Worm (Caenorhabditis elegans) whole organism, young adult: ENCODE results near the gene golg-2.

ENCODE experiments used
- C06A6.2 ChIP-seq: fragments of 200-800 bp; sonication (Bioruptor generic); conservative IDR thresholded peaks from 2 replicates; pipeline ENCODE4 v1.3.6; 2022; ENCODE audit warnings: missing genetic modification characterization, missing compliant biosample characterization
- D2030.7 ChIP-seq: fragments of 200-800 bp; sonication (Bioruptor generic); IDR thresholded peaks from 2 replicates; pipeline ENCODE4 v1.3.6; 2022; ENCODE audit warnings: missing genetic modification reagents, missing genetic modification characterization, missing compliant biosample characterization
- F37B4.10 ChIP-seq: fragments of 200-800 bp; sonication (Bioruptor generic); IDR thresholded peaks from 2 replicates; pipeline ENCODE4 v1.3.6; 2022; ENCODE audit warnings: missing genetic modification characterization, missing compliant biosample characterization
- F57A8.1 ChIP-seq: fragments of 200-800 bp; sonication (Bioruptor generic); optimal IDR thresholded peaks from 2 replicates; lab custom pipeline; 2018; ENCODE audit warnings: mild to moderate bottlenecking, missing genetic modification characterization, moderate library complexity, missing compliant biosample characterization
- K12H6.12 ChIP-seq: fragments of 200-800 bp; sonication (Bioruptor generic); optimal IDR thresholded peaks from 2 replicates; lab custom pipeline; 2018; ENCODE audit warnings: mild to moderate bottlenecking, missing genetic modification characterization, missing compliant biosample characterization
- Y79H2A.3 ChIP-seq: fragments of 200-800 bp; sonication (Bioruptor generic); conservative IDR thresholded peaks from 2 replicates; pipeline ENCODE4 v1.3.6; 2022; ENCODE audit warnings: missing genetic modification reagents, missing genetic modification characterization, missing compliant biosample characterization
- Y95B8A.8 ChIP-seq: fragments of 200-800 bp; sonication (Bioruptor generic); IDR thresholded peaks from 2 replicates; pipeline ENCODE4 v1.3.6; 2022; ENCODE audit warnings: missing genetic modification reagents, missing genetic modification characterization, missing compliant biosample characterization
- akir-1 ChIP-seq: fragments of 200-800 bp; sonication (Bioruptor generic); optimal IDR thresholded peaks from 2 replicates; lab custom pipeline; 2018; ENCODE audit warnings: mild to moderate bottlenecking, missing genetic modification characterization, moderate library complexity, missing compliant biosample characterization
- ceh-27 ChIP-seq: fragments of 200-800 bp; sonication (Bioruptor generic); optimal IDR thresholded peaks from 2 replicates; lab custom pipeline; 2018; ENCODE audit warnings: mild to moderate bottlenecking, missing genetic modification characterization, moderate library complexity, missing compliant biosample characterization
- ceh-40 ChIP-seq: fragments of 200-800 bp; sonication (Bioruptor generic); IDR thresholded peaks from 2 replicates; pipeline ENCODE4 v1.3.6; 2022; ENCODE audit warnings: missing genetic modification characterization, missing compliant biosample characterization
- die-1 ChIP-seq: sonication (generic microtip); optimal IDR thresholded peaks from 2 replicates; lab custom pipeline; 2016; ENCODE audit warnings: missing genotype, mild to moderate bottlenecking, missing genetic modification characterization, missing compliant biosample characterization
- egl-44 ChIP-seq: fragments of 200-800 bp; sonication (Bioruptor generic); IDR thresholded peaks from 2 replicates; pipeline ENCODE4 v1.3.6; 2022; ENCODE audit warnings: missing genetic modification reagents, missing genetic modification characterization, missing compliant biosample characterization
- ekl-4 ChIP-seq: fragments of 200-800 bp; sonication (Bioruptor generic); IDR thresholded peaks from 2 replicates; pipeline ENCODE4 v1.3.6; 2022; ENCODE audit warnings: missing genetic modification reagents, missing genetic modification characterization, missing compliant biosample characterization
- hlh-12 ChIP-seq: sonication (generic microtip); optimal IDR thresholded peaks from 2 replicates; lab custom pipeline; 2016; ENCODE audit warnings: missing genetic modification characterization, missing compliant biosample characterization
- hmg-20 ChIP-seq: fragments of 200-800 bp; sonication (Bioruptor generic); IDR thresholded peaks from 2 replicates; pipeline ENCODE4 v1.3.6; 2022; ENCODE audit warnings: missing genetic modification reagents, missing genetic modification characterization, missing compliant biosample characterization
- hsf-1 ChIP-seq: fragments of 200-800 bp; sonication (Bioruptor generic); IDR thresholded peaks from 2 replicates; pipeline ENCODE4 v1.3.6; 2022; ENCODE audit warnings: missing genetic modification reagents, missing genetic modification characterization, missing compliant biosample characterization
- let-607 ChIP-seq, 2 experiments: fragments of 200-800 bp in 1 of 2; sonication (Bioruptor generic) in 1 of 2; sonication (generic microtip) in 1 of 2; optimal IDR thresholded peaks; 2 replicates each; lab custom pipeline; 2016 to 2018; ENCODE audit warnings: mild to moderate bottlenecking in 2 of 2, missing compliant biosample characterization in 2 of 2, missing genetic modification characterization in 2 of 2, moderate library complexity in 2 of 2, missing genotype in 1 of 2
- lin-40 ChIP-seq: sonication (generic microtip); optimal IDR thresholded peaks from 2 replicates; lab custom pipeline; 2016; ENCODE audit warnings: missing genetic modification characterization, mild to moderate bottlenecking, missing compliant biosample characterization, missing genotype, missing genetic modification reagents
- lsy-27 ChIP-seq: sonication (generic microtip); optimal IDR thresholded peaks from 2 replicates; lab custom pipeline; 2017; ENCODE audit warnings: missing genetic modification characterization, mild to moderate bottlenecking, missing compliant biosample characterization, antibody characterized with exemption, missing genotype, borderline replicate concordance; ENCODE audit not compliant: insufficient read depth
- madf-6 ChIP-seq: fragments of 200-800 bp; sonication (Bioruptor generic); IDR thresholded peaks from 2 replicates; pipeline ENCODE4 v1.3.6; 2022; ENCODE audit warnings: missing genetic modification reagents, missing genetic modification characterization, missing compliant biosample characterization
- nfyb-1 ChIP-seq: fragments of 200-800 bp; sonication (Bioruptor generic); IDR thresholded peaks from 2 replicates; pipeline ENCODE4 v1.3.6; 2022; ENCODE audit warnings: missing genetic modification reagents, missing genetic modification characterization, missing compliant biosample characterization
- nhr-120 ChIP-seq: fragments of 200-800 bp; sonication (Bioruptor generic); IDR thresholded peaks from 2 replicates; pipeline ENCODE4 v1.3.6; 2022; ENCODE audit warnings: missing genetic modification characterization, missing compliant biosample characterization
- nhr-179 ChIP-seq: sonication (generic microtip); optimal IDR thresholded peaks from 2 replicates; lab custom pipeline; 2016; ENCODE audit warnings: mild to moderate bottlenecking, missing genetic modification characterization, missing compliant biosample characterization
- nhr-27 ChIP-seq: fragments of 200-800 bp; sonication (Bioruptor generic); optimal IDR thresholded peaks from 2 replicates; lab custom pipeline; 2018; ENCODE audit warnings: mild to moderate bottlenecking, missing genetic modification characterization, moderate library complexity, missing compliant biosample characterization
- pbrm-1 ChIP-seq: fragments of 200-800 bp; sonication (Bioruptor generic); IDR thresholded peaks from 2 replicates; pipeline ENCODE4 v1.3.6; 2022; ENCODE audit warnings: missing genetic modification reagents, missing genetic modification characterization, missing compliant biosample characterization
- repo-1 ChIP-seq: sonication (generic microtip); optimal IDR thresholded peaks from 2 replicates; lab custom pipeline; 2017; ENCODE audit warnings: mild to moderate bottlenecking, missing genetic modification characterization, missing compliant biosample characterization
- sea-2 ChIP-seq: fragments of 200-800 bp; sonication (Bioruptor generic); IDR thresholded peaks from 2 replicates; pipeline ENCODE4 v1.3.6; 2022; ENCODE audit warnings: missing genetic modification characterization, missing compliant biosample characterization
- snpc-4 ChIP-seq, 5 experiments: fragments of 150-350 bp in 1 of 5; sonication (generic microtip) in 4 of 5; optimal IDR thresholded peaks; 2 replicates each; lab custom pipeline; 2014 to 2018; ENCODE audit warnings: missing genetic modification characterization in 5 of 5, missing biosample characterization in 3 of 5, antibody characterized with exemption in 2 of 5, mild to moderate bottlenecking in 2 of 5, missing compliant biosample characterization in 2 of 5, missing genotype in 2 of 5, moderate library complexity in 2 of 5, missing genetic modification reagents in 1 of 5
- sptf-2 ChIP-seq: fragments of 200-800 bp; sonication (Bioruptor generic); optimal IDR thresholded peaks from 2 replicates; lab custom pipeline; 2018; ENCODE audit warnings: mild to moderate bottlenecking, missing genetic modification characterization, missing compliant biosample characterization
- tbp1 ChIP-seq: fragments of 200-800 bp; sonication (Bioruptor generic); optimal IDR thresholded peaks from 2 replicates; lab custom pipeline; 2018; ENCODE audit warnings: mild to moderate bottlenecking, missing genetic modification characterization, missing compliant biosample characterization
- unc-62 ChIP-seq: fragments of 150-350 bp; optimal IDR thresholded peaks from 2 replicates; lab custom pipeline; 2014; ENCODE audit warnings: missing biosample characterization, missing genetic modification reagents, missing genetic modification characterization
- zfh-2 ChIP-seq: fragments of 200-800 bp; sonication (Bioruptor generic); conservative IDR thresholded peaks from 2 replicates; pipeline ENCODE4 v1.3.6; 2022; ENCODE audit warnings: missing genetic modification reagents, missing genetic modification characterization, missing compliant biosample characterization
- ztf-25 ChIP-seq: fragments of 200-800 bp; sonication (Bioruptor generic); IDR thresholded peaks from 2 replicates; pipeline ENCODE4 v1.3.6; 2022; ENCODE audit warnings: missing genetic modification reagents, missing genetic modification characterization, missing compliant biosample characterization
- ztf-3 ChIP-seq: fragments of 200-800 bp; sonication (Bioruptor generic); optimal IDR thresholded peaks from 2 replicates; lab custom pipeline; 2018; ENCODE audit warnings: mild to moderate bottlenecking, missing genetic modification characterization, missing compliant biosample characterization
- ztf-6 ChIP-seq: fragments of 200-800 bp; sonication (Bioruptor generic); IDR thresholded peaks from 2 replicates; pipeline ENCODE4 v1.3.6; 2022; ENCODE audit warnings: missing genetic modification reagents, missing genetic modification characterization, missing compliant biosample characterization

The golg-2 gene

ce11 chrII:5055129-5055666, 15.3 kb upstream of the golg-2 start, which contains the start of the genes ify-1 and rpl-22 (continued):
- TF ChIP-seq nhr-27 (tag; lab: Kevin White, UChicago), result no peak
- TF ChIP-seq ceh-27 (GFP tag; lab: Kevin White, UChicago), result peak; percentile 92
- no peak for TF ChIP-seq ztf-25 (GFP tag; lab: Robert Waterston, UW)
- peak; percentile 75 for TF ChIP-seq ekl-4 (GFP tag; lab: Robert Waterston, UW)

- TF ChIP-seq tbp1 (GFP tag; lab: Kevin White, UChicago) (no peak), hmg-20 (GFP tag; lab: Robert Waterston, UW) (no peak), F57A8.1 (no peak), die-1 (tag; lab: Kevin White, UChicago) (no peak), lsy-27 (tag; lab: Kevin White, UChicago) (no peak), ceh-40 (GFP tag; lab: Robert Waterston, UW) (no peak), hsf-1 (no peak)
Observed at ce11 chrII:5050776-5051175, 10.9 kb upstream of the golg-2 start.

ce11 chrII:5049865-5050342, 10.0 kb upstream of the golg-2 start, which contains the start of gene F33G12.6:
F33G12.6 (plus strand) TSS chrII:5049915.
- TF ChIP-seq madf-6 (no peak), hlh-12 (no peak), sptf-2 (no peak), hsf-1 (no peak), snpc-4 (GFP tag; optimal IDR thresholded peaks at IDR 0.05; lab: Kevin White, UChicago) (no peak), snpc-4 (tag; optimal IDR thresholded peaks at IDR 0.05; lab: Kevin White, UChicago) (no peak), Y95B8A.8 (GFP tag; lab: Robert Waterston, UW) (no peak), let-607 (tag; optimal IDR thresholded peaks at IDR 0.05; lab: Kevin White, UChicago) (no peak), pbrm-1 (GFP tag; lab: Robert Waterston, UW) (no peak), hmg-20 (GFP tag; lab: Robert Waterston, UW) (no peak), ztf-3 (GFP tag; lab: Kevin White, UChicago) (no peak)

ce11 chrII:5049249-5049648, 9.4 kb upstream of the golg-2 start:
- TF ChIP-seq lin-40 (tag; lab: Kevin White, UChicago) (peak; percentile 45), ztf-6 (GFP tag; lab: Robert Waterston, UW) (no peak), sea-2 (GFP tag; lab: Robert Waterston, UW) (no peak), nfyb-1 (no peak), nhr-179 (tag; lab: Kevin White, UChicago) (no peak), F37B4.10 (GFP tag; lab: Robert Waterston, UW) (no peak), ceh-40 (GFP tag; lab: Robert Waterston, UW) (no peak), nhr-120 (GFP tag; lab: Robert Waterston, UW) (no peak), egl-44 (GFP tag; lab: Robert Waterston, UW) (no peak), akir-1 (GFP tag; lab: Kevin White, UChicago) (no peak), repo-1 (tag; lab: Kevin White, UChicago) (no peak), nhr-27 (tag; lab: Kevin White, UChicago) (no peak), hsf-1 (no peak), unc-62 (peak; percentile 37), Y79H2A.3 (GFP tag; lab: Robert Waterston, UW) (no peak), ceh-27 (GFP tag; lab: Kevin White, UChicago) (peak; percentile 47), F57A8.1 (no peak), C06A6.2 (GFP tag; lab: Robert Waterston, UW) (no peak), D2030.7 (no peak), zfh-2 (no peak), K12H6.12 (tag; lab: Kevin White, UChicago) (no peak)
